Worm (Caenorhabditis elegans) whole organism, midembryonic: ENCODE data around the gene F18E9.4.

Experiments
- T22C8.4 ChIP-seq: fragments of 200-800 bp; sonication (Bioruptor generic); IDR thresholded peaks from 2 replicates; pipeline ENCODE4 v1.3.6; 2022; ENCODE audit warnings: missing genetic modification characterization, missing compliant biosample characterization
- cog-1 ChIP-seq: sonication (generic microtip); optimal IDR thresholded peaks from 2 replicates; lab custom pipeline; 2016; ENCODE audit warnings: missing genetic modification characterization, missing compliant biosample characterization

- TF ChIP-seq T22C8.4: no peak
- no peak for TF ChIP-seq cog-1 (tag; lab: Kevin White, UChicago)
These were observed 12.4 kb upstream of the F18E9.4 start for ce11 chrX:8567823-8568314.
